Fruit fly (Drosophila melanogaster) Kc167 (cell line): ENCODE results near the gene PK2-R2.

Experiments used
- Myc ChIP-seq: fragments of >200 bp; optimal IDR thresholded peaks from 2 replicates; lab custom pipeline; 2017; ENCODE audit warnings: missing external identifiers
- Sin3A ChIP-seq: fragments of >200 bp; optimal IDR thresholded peaks from 2 replicates; lab custom pipeline; 2018; ENCODE audit warnings: missing external identifiers
- h ChIP-seq: fragments of >200 bp; optimal IDR thresholded peaks from 3 replicates; lab custom pipeline; 2018; ENCODE audit warnings: missing external identifiers
- insv ChIP-seq: fragments of >200 bp; optimal IDR thresholded peaks from 3 replicates; lab custom pipeline; 2018; ENCODE audit warnings: missing external identifiers
- psq ChIP-seq: fragments of >200 bp; optimal IDR thresholded peaks from 2 replicates; lab custom pipeline; 2017; ENCODE audit warnings: missing external identifiers
- ttk ChIP-seq: sonication (Bioruptor generic); optimal IDR thresholded peaks from 2 replicates; lab custom pipeline; 2017; ENCODE audit warnings: missing external identifiers

The PK2-R2 gene

dm6 chr3R:13279419-13279818 lies 54.5 kb downstream of the PK2-R2 start, which contains the start of gene CG8630:
CG8630 (plus strand) TSS chr3R:13279721.
- TF ChIP-seq Sin3A (lab: Kevin White, UChicago) (no peak), insv (lab: Kevin White, UChicago) (no peak), psq (no peak), ttk (lab: Kevin White, UChicago) (no peak), Myc (lab: Kevin White, UChicago) (no peak), h (lab: Kevin White, UChicago) (no peak)
